Worm (Caenorhabditis elegans) whole organism, late embryonic: Measurements from ENCODE around the gene C25A11.2.

Experiments
- elt-2 ChIP-seq: sonication (generic microtip); optimal IDR thresholded peaks from 2 replicates; lab custom pipeline; 2016; ENCODE audit warnings: missing genetic modification reagents, missing genetic modification characterization, missing compliant biosample characterization
- nhr-11 ChIP-seq: fragments of 150-350 bp; optimal IDR thresholded peaks from 2 replicates; lab custom pipeline; 2014; ENCODE audit warnings: missing biosample characterization, missing genetic modification characterization
- pha-4 ChIP-seq: fragments of 150-350 bp; optimal IDR thresholded peaks from 2 replicates; lab custom pipeline; 2018; ENCODE audit warnings: missing biosample characterization, missing genetic modification reagents, missing genetic modification characterization
- ztf-16 ChIP-seq: sonication (generic microtip); optimal IDR thresholded peaks from 2 replicates; lab custom pipeline; 2017; ENCODE audit warnings: missing genetic modification characterization, missing compliant biosample characterization

DNA sequence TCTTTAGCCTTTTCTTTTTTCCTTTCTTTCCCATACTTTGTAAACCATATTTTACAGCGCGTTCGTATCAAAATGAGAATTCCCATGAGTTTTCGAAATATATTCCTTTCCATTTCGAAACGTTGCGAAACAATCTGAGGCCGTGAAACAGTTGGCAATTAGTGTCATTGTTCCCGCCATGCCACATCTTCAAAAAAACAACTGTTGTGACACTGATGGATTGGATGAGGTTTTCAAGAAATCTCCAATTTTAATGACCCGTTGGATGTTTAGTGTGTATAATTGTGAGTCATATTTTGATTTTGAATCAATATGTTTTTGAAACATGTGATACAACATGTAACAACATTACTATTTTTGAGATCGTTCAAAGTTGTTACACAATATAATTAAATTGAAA lies 44.8 kb upstream of the C25A11.2 start:
- no peak for TF ChIP-seq nhr-11 (tag; lab: Kevin White, UChicago)
- no peak for TF ChIP-seq pha-4 (tag; lab: Kevin White, UChicago)
- TF ChIP-seq ztf-16: no peak
- no peak for TF ChIP-seq elt-2 (tag; lab: Kevin White, UChicago)
